Worm (Caenorhabditis elegans) whole organism, L1 larva: ENCODE data around the gene fkh-5.

Experiments used
- C04F5.9 ChIP-seq: sonication (generic microtip); optimal IDR thresholded peaks from 2 replicates; lab custom pipeline; 2016; ENCODE audit warnings: missing genetic modification characterization, missing compliant biosample characterization
- C34B4.2 ChIP-seq: sonication (generic microtip); optimal IDR thresholded peaks from 2 replicates; lab custom pipeline; 2017; ENCODE audit warnings: mild to moderate bottlenecking, missing genetic modification characterization, missing compliant biosample characterization
- Y116A8C.19 ChIP-seq: sonication (generic microtip); optimal IDR thresholded peaks from 2 replicates; lab custom pipeline; 2016; ENCODE audit warnings: missing compliant biosample characterization, missing genetic modification characterization, borderline replicate concordance
- aly-2 ChIP-seq: fragments of 150-350 bp; optimal IDR thresholded peaks from 2 replicates; lab custom pipeline; 2014; ENCODE audit warnings: missing biosample characterization, missing genetic modification characterization
- ceh-63 ChIP-seq: fragments of 200-800 bp; sonication (Bioruptor generic); optimal IDR thresholded peaks from 2 replicates; lab custom pipeline; 2018; ENCODE audit warnings: mild to moderate bottlenecking, missing genetic modification characterization, missing compliant biosample characterization
- ceh-82 ChIP-seq, 3 experiments: fragments of 150-350 bp in 1 of 3; sonication (generic microtip) in 2 of 3; optimal IDR thresholded peaks; 2 replicates each; lab custom pipeline; 2014 to 2017; ENCODE audit warnings: missing biosample characterization in 3 of 3, missing genetic modification characterization in 3 of 3
- ceh-88 ChIP-seq: fragments of 200-800 bp; sonication (Bioruptor generic); IDR thresholded peaks from 2 replicates; pipeline ENCODE4 v1.3.6; 2022; ENCODE audit warnings: missing genetic modification characterization, missing compliant biosample characterization
- dsc-1 ChIP-seq: sonication (generic microtip); optimal IDR thresholded peaks from 2 replicates; lab custom pipeline; 2016; ENCODE audit warnings: mild to moderate bottlenecking, missing genetic modification characterization, missing compliant biosample characterization
- efl-1 ChIP-seq, 4 experiments: fragments of 150-350 bp; optimal IDR thresholded peaks in 3 of 4; peaks in 1 of 4; 1 replicate in 1 of 4; 2 replicates in 3 of 4; lab custom pipeline; 2014; ENCODE audit warnings: missing biosample characterization in 2 of 4, missing genetic modification characterization in 2 of 4, missing genetic modification reagents in 2 of 4
- elt-3 ChIP-seq, 6 experiments: fragments of 150-350 bp in 1 of 6; sonication (generic microtip); optimal IDR thresholded peaks; 2 replicates each; lab custom pipeline; 2017 to 2018; ENCODE audit warnings: missing biosample characterization in 6 of 6, missing genetic modification characterization in 6 of 6, inconsistent platforms in 1 of 6
- fkh-10 ChIP-seq: sonication (generic microtip); optimal IDR thresholded peaks from 2 replicates; lab custom pipeline; 2017; ENCODE audit warnings: missing biosample characterization, missing genetic modification reagents, missing genetic modification characterization
- fkh-4 ChIP-seq: sonication (generic microtip); optimal IDR thresholded peaks from 2 replicates; lab custom pipeline; 2016; ENCODE audit warnings: missing compliant biosample characterization, missing genetic modification characterization, borderline replicate concordance
- isw-1 ChIP-seq: fragments of 200-800 bp; sonication (Bioruptor generic); IDR thresholded peaks from 2 replicates; pipeline ENCODE4 v1.3.6; 2022; ENCODE audit warnings: missing genetic modification characterization, missing compliant biosample characterization
- jun-1 ChIP-seq: fragments of 150-350 bp; optimal IDR thresholded peaks from 2 replicates; lab custom pipeline; 2014; ENCODE audit warnings: missing biosample characterization, missing genetic modification reagents, missing genetic modification characterization
- lin-13 ChIP-seq: fragments of 150-350 bp; optimal IDR thresholded peaks from 2 replicates; lab custom pipeline; 2014; ENCODE audit warnings: missing biosample characterization, missing genetic modification reagents, missing genetic modification characterization
- lsy-2 ChIP-seq, 2 experiments: fragments of 150-350 bp; optimal IDR thresholded peaks; 2 replicates each; lab custom pipeline; 2014; ENCODE audit warnings: missing biosample characterization in 2 of 2, missing genetic modification characterization in 2 of 2
- mab-9 ChIP-seq: fragments of 200-800 bp; sonication (Bioruptor generic); IDR thresholded peaks from 2 replicates; pipeline ENCODE4 v1.3.6; 2022; ENCODE audit warnings: missing genetic modification reagents, missing genetic modification characterization, missing compliant biosample characterization
- mdl-1 ChIP-seq, 2 experiments: fragments of 150-350 bp; optimal IDR thresholded peaks; 2 replicates each; lab custom pipeline; 2014 to 2017; ENCODE audit warnings: missing biosample characterization in 2 of 2, missing genetic modification characterization in 2 of 2, inconsistent platforms in 1 of 2
- mef-2 ChIP-seq: fragments of 150-350 bp; optimal IDR thresholded peaks from 2 replicates; lab custom pipeline; 2014; ENCODE audit warnings: missing biosample characterization, missing genetic modification characterization
- mep-1 ChIP-seq: fragments of 150-350 bp; optimal IDR thresholded peaks from 2 replicates; lab custom pipeline; 2014; ENCODE audit warnings: missing biosample characterization, missing genetic modification characterization
- nhr-11 ChIP-seq: fragments of 150-350 bp; optimal IDR thresholded peaks from 2 replicates; lab custom pipeline; 2014; ENCODE audit warnings: missing biosample characterization, missing genetic modification characterization
- pag-3 ChIP-seq: sonication (generic microtip); optimal IDR thresholded peaks from 2 replicates; lab custom pipeline; 2017; ENCODE audit warnings: missing genetic modification characterization, mild to moderate bottlenecking, missing compliant biosample characterization, antibody characterized with exemption, borderline replicate concordance; ENCODE audit not compliant: insufficient read depth
- pax-3 ChIP-seq: fragments of 200-800 bp; sonication (Bioruptor generic); optimal IDR thresholded peaks from 2 replicates; lab custom pipeline; 2018; ENCODE audit warnings: mild to moderate bottlenecking, missing genetic modification characterization, moderate library complexity, missing compliant biosample characterization
- skn-1 ChIP-seq: fragments of 150-350 bp; optimal IDR thresholded peaks from 2 replicates; lab custom pipeline; 2014; ENCODE audit warnings: missing biosample characterization, missing genetic modification characterization
- snpc-4 ChIP-seq: fragments of 150-350 bp; optimal IDR thresholded peaks from 2 replicates; lab custom pipeline; 2014; ENCODE audit warnings: missing biosample characterization, missing genetic modification characterization
- snu-23 ChIP-seq: sonication (generic microtip); optimal IDR thresholded peaks from 2 replicates; lab custom pipeline; 2016; ENCODE audit warnings: missing genetic modification characterization, missing compliant biosample characterization
- sptf-1 ChIP-seq: fragments of 150-350 bp; optimal IDR thresholded peaks from 2 replicates; lab custom pipeline; 2014; ENCODE audit warnings: missing biosample characterization, missing genetic modification characterization
- sup-37 ChIP-seq: fragments of 200-800 bp; sonication (Bioruptor generic); optimal IDR thresholded peaks from 2 replicates; lab custom pipeline; 2018; ENCODE audit warnings: mild to moderate bottlenecking, missing genetic modification characterization, missing compliant biosample characterization
- swsn-7 ChIP-seq: sonication (generic microtip); optimal IDR thresholded peaks from 2 replicates; lab custom pipeline; 2016; ENCODE audit warnings: missing genetic modification characterization, missing compliant biosample characterization
- unc-130 ChIP-seq: fragments of 150-350 bp; optimal IDR thresholded peaks from 2 replicates; lab custom pipeline; 2017; ENCODE audit warnings: missing biosample characterization, missing genetic modification characterization, inconsistent platforms
- unc-86 ChIP-seq: sonication (generic microtip); optimal IDR thresholded peaks from 2 replicates; lab custom pipeline; 2016; ENCODE audit warnings: missing genetic modification characterization, missing compliant biosample characterization
- unc-98 ChIP-seq: fragments of 200-800 bp; sonication (Bioruptor generic); IDR thresholded peaks from 2 replicates; pipeline ENCODE4 v1.3.6; 2022; ENCODE audit warnings: missing genetic modification characterization, missing compliant biosample characterization
- vab-15 ChIP-seq: sonication (generic microtip); optimal IDR thresholded peaks from 2 replicates; lab custom pipeline; 2017; ENCODE audit warnings: missing genotype, mild to moderate bottlenecking, missing genetic modification characterization, missing compliant biosample characterization
- xbp-1 ChIP-seq: sonication (generic microtip); optimal IDR thresholded peaks from 2 replicates; lab custom pipeline; 2016; ENCODE audit warnings: missing genetic modification characterization, missing compliant biosample characterization
- zip-4 ChIP-seq: fragments of 200-800 bp; sonication (Bioruptor generic); optimal IDR thresholded peaks from 2 replicates; lab custom pipeline; 2018; ENCODE audit warnings: mild to moderate bottlenecking, missing genetic modification characterization, moderate library complexity, missing compliant biosample characterization
- ztf-11 ChIP-seq, 2 experiments: sonication (generic microtip); optimal IDR thresholded peaks; 2 replicates each; lab custom pipeline; 2016 to 2017; ENCODE audit warnings: missing genetic modification characterization in 2 of 2, missing biosample characterization in 1 of 2, missing compliant biosample characterization in 1 of 2

Gene fkh-5

ce11 chrIII:4796536-4796935, 47.9 kb upstream of the fkh-5 start, which contains the start of gene tag-325:
Gene tag-325 (plus strand): TSS chrIII:4796836.
- TF ChIP-seq ceh-82 (tag; optimal IDR thresholded peaks at IDR 0.05; lab: Kevin White, UChicago) = no peak
- peak in 1 of 6 experiments; percentile 49 for TF ChIP-seq elt-3 (tag; optimal IDR thresholded peaks at IDR 0.05; lab: Kevin White, UChicago)
- TF ChIP-seq efl-1 (optimal IDR thresholded peaks at IDR 0.05; lab: Kevin White, UChicago) = no peak
- TF ChIP-seq efl-1 (GFP tag; optimal IDR thresholded peaks at IDR 0.05 in 1 of 2; lab: Kevin White, UChicago) = peak in 1 of 2 experiments; percentile 58
- TF ChIP-seq sptf-1 = no peak
- no peak for TF ChIP-seq fkh-10 (GFP tag; lab: Kevin White, UChicago)
- TF ChIP-seq lin-13 (GFP tag; lab: Kevin White, UChicago) = no peak
- TF ChIP-seq zip-4 (GFP tag; lab: Kevin White, UChicago) = no peak

- no peak for TF ChIP-seq mdl-1 (tag; optimal IDR thresholded peaks at IDR 0.05; lab: Kevin White, UChicago)
- TF ChIP-seq swsn-7 (tag; lab: Kevin White, UChicago) = no peak
- no peak for TF ChIP-seq ceh-82 (tag; optimal IDR thresholded peaks at IDR 0.05; lab: Kevin White, UChicago)
- no peak for TF ChIP-seq lin-13 (GFP tag; lab: Kevin White, UChicago)
- TF ChIP-seq Y116A8C.19 (tag; lab: Kevin White, UChicago) = no peak
- TF ChIP-seq ztf-11 (tag; optimal IDR thresholded peaks at IDR 0.05; lab: Kevin White, UChicago) = no peak
- no peak for TF ChIP-seq C34B4.2 (tag; lab: Kevin White, UChicago)
- TF ChIP-seq aly-2 (tag; lab: Kevin White, UChicago) = no peak
- no peak for TF ChIP-seq lsy-2 (tag; optimal IDR thresholded peaks at IDR 0.05; lab: Kevin White, UChicago)
- no peak for TF ChIP-seq sup-37 (GFP tag; lab: Kevin White, UChicago)
- TF ChIP-seq pag-3 = no peak
- no peak for TF ChIP-seq ceh-63
- no peak for TF ChIP-seq jun-1 (tag; lab: Kevin White, UChicago)
- TF ChIP-seq ceh-88 = no peak
Observed at ce11 chrIII:4802707-4803106, 41.8 kb upstream of the fkh-5 start, which contains the start of gene metl-5. Gene metl-5 (plus strand): TSS chrIII:4803007.

ce11 chrIII:4806345-4806744, 38.1 kb upstream of the fkh-5 start:
- TF ChIP-seq fkh-4 (tag; lab: Kevin White, UChicago) (no peak), snpc-4 (tag; lab: Kevin White, UChicago) (no peak), dsc-1 (tag; lab: Kevin White, UChicago) (no peak), isw-1 (no peak), unc-98 (GFP tag; lab: Robert Waterston, UW) (no peak), mep-1 (tag; lab: Kevin White, UChicago) (no peak), snu-23 (GFP tag; lab: Kevin White, UChicago) (no peak), jun-1 (tag; lab: Kevin White, UChicago) (no peak), unc-130 (tag; lab: Kevin White, UChicago) (no peak)
- TF ChIP-seq, all 84 proteins: peak for 0

- TF ChIP-seq lsy-2 (tag; optimal IDR thresholded peaks at IDR 0.05; lab: Kevin White, UChicago) (peak in 1 of 2 experiments; percentile 51), fkh-10 (GFP tag; lab: Kevin White, UChicago) (no peak)
- TF ChIP-seq, all 84 proteins: peak for 1
Observed at ce11 chrIII:4808089-4808488, 36.4 kb upstream of the fkh-5 start.

ce11 chrIII:4809526-4810153, 34.8 kb upstream of the fkh-5 start, which contains the start of gene pal-1:
Gene pal-1 (minus strand): TSS chrIII:4809576.
- TF ChIP-seq mab-9 (GFP tag; lab: Robert Waterston, UW) (no peak), ceh-63 (no peak), ztf-11 (tag; optimal IDR thresholded peaks at IDR 0.05; lab: Kevin White, UChicago) (no peak), C04F5.9 (tag; lab: Kevin White, UChicago) (no peak), C34B4.2 (tag; lab: Kevin White, UChicago) (no peak), unc-86 (tag; lab: Kevin White, UChicago) (no peak), skn-1 (no peak), vab-15 (tag; lab: Kevin White, UChicago) (no peak), pax-3 (tag; lab: Kevin White, UChicago) (no peak), nhr-11 (tag; lab: Kevin White, UChicago) (no peak), isw-1 (no peak), xbp-1 (no peak), dsc-1 (tag; lab: Kevin White, UChicago) (no peak), mef-2 (tag; lab: Kevin White, UChicago) (no peak)
- TF ChIP-seq, all 84 proteins: peak for 0
